Worm (Caenorhabditis elegans): Measurements from ENCODE around the gene R05D3.12.

The R05D3.12 gene

DNA sequence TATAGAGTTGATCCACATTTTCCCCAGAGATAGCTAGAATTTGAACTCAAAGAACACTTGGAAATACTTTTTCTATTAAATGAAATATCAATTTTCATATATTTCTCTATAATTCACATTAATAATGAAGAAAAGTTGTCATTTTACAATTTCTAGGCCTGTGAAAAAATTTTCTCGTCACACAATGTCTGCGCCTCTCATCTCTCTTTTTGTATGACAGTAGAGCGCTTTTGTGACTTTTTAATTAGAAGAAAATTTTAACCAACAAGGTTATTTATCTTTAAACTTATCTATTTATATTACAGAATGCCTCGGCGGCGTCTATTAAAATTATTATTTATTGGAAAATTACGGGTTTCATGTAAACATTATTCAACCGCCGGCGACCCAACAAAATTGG is 48.3 kb downstream of the R05D3.12 start, which contains the start of gene ZK1236.1 (continued):
- no peak for TF ChIP-seq snpc-1.1 (tag; optimal IDR thresholded peaks at IDR 0.05; ENCODE audit: insufficient read depth)
- no peak for TF ChIP-seq ceh-91 (GFP tag; IDR thresholded peaks at IDR 0.05)
- TF ChIP-seq lsy-27 (tag; optimal IDR thresholded peaks at IDR 0.05; ENCODE audit: borderline replicate concordance, insufficient read depth) = no peak
- TF ChIP-seq T26A5.8 (tag; optimal IDR thresholded peaks at IDR 0.05) = no peak
- TF ChIP-seq hsf-1 (GFP tag; IDR thresholded peaks at IDR 0.05) = no peak
- peak; percentile 96 for TF ChIP-seq madf-6 (GFP tag; IDR thresholded peaks at IDR 0.05)
- TF ChIP-seq snpc-1.3 (tag; optimal IDR thresholded peaks at IDR 0.05; ENCODE audit: insufficient read depth) = peak; percentile 7
- TF ChIP-seq chd-7 (tag; optimal IDR thresholded peaks at IDR 0.05) = no peak
- peak; percentile 95 for TF ChIP-seq madf-8 (GFP tag; conservative IDR thresholded peaks at IDR 0.05)
- no peak for TF ChIP-seq ztf-25 (GFP tag; IDR thresholded peaks at IDR 0.05)
- no peak for TF ChIP-seq ZK185.1 (tag; optimal IDR thresholded peaks at IDR 0.05; ENCODE audit: poor library complexity, severe bottlenecking)
- no peak for TF ChIP-seq B0035.1 (tag; optimal IDR thresholded peaks at IDR 0.05)
- no peak for TF ChIP-seq mel-28 (tag; optimal IDR thresholded peaks at IDR 0.05; ENCODE audit: borderline replicate concordance)
- TF ChIP-seq C06A6.2 (GFP tag; conservative IDR thresholded peaks at IDR 0.05) = no peak
- TF ChIP-seq ztf-18 (tag; optimal IDR thresholded peaks at IDR 0.05) = no peak
- no peak for TF ChIP-seq bed-2 (GFP tag; IDR thresholded peaks at IDR 0.05)
- peak; percentile 55; the same call in 1 of the 2 replicates for TF ChIP-seq attf-3 (GFP tag; conservative IDR thresholded peaks at IDR 0.05)
- TF ChIP-seq snpc-3.4 (tag; optimal IDR thresholded peaks at IDR 0.05) = no peak
- TF ChIP-seq let-526 (GFP tag; IDR thresholded peaks at IDR 0.05) = no peak
- TF ChIP-seq egrh-3 (GFP tag; IDR thresholded peaks at IDR 0.05) = no peak
- no peak for TF ChIP-seq ccch-3 (GFP tag; optimal IDR thresholded peaks at IDR 0.05)
- no peak for TF ChIP-seq madf-10 (tag; optimal IDR thresholded peaks at IDR 0.05)

DNA sequence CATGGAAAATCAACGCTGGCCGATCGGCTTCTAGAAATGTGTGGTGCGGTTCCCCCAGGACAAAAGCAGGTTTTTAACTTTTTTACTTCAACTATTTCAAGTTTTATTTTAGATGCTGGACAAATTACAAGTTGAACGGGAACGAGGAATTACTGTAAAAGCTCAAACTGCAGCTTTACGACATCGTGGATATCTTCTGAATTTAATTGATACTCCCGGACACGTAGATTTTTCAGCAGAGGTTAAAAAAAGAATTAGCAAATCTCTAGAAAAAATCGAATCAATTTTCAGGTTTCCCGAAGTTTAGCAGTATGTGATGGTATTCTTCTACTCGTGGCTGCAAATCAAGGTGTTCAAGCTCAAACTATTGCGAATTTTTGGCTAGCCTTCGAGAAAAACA is 48.8 kb downstream of the R05D3.12 start:
- no peak for TF ChIP-seq lsl-1 (GFP tag; optimal IDR thresholded peaks at IDR 0.05)
- no peak for TF ChIP-seq Y53F4B.3 (GFP tag; IDR thresholded peaks at IDR 0.05)
- TF ChIP-seq lin-54 (GFP tag; optimal IDR thresholded peaks at IDR 0.05) = no peak
- TF ChIP-seq snpc-1.1 (tag; optimal IDR thresholded peaks at IDR 0.05; ENCODE audit: insufficient read depth) = no peak
- no peak for TF ChIP-seq C17E4.6 (GFP tag; IDR thresholded peaks at IDR 0.05)
- TF ChIP-seq ztf-26 (tag; optimal IDR thresholded peaks at IDR 0.05) = no peak
- TF ChIP-seq chd-7 (tag; optimal IDR thresholded peaks at IDR 0.05) = no peak

DNA sequence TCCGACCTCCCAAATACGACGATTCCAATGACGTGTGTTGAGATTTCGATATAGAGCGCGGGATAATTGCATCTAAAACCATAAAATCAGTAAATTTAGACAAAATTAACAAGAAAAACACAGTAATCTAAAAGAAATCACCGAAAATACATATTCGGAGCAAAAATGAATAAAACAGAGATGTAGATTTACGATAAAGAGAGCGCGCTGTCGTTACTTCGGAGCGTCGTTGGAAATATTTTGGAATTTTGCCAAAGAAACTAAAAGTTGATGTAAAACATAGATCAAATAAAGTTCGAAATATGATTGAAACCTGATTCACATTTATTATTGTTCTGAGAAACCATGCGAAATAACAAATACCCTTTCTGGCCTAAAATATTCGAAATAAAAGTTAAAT is 51.4 kb downstream of the R05D3.12 start, which contains the start of gene ZK1236.5:
TSS of gene ZK1236.5 (minus strand) at position 72 of the 400 bp plus-strand sequence.
- no peak for TF ChIP-seq madf-10 (tag; optimal IDR thresholded peaks at IDR 0.05)
- no peak for TF ChIP-seq nhr-90 (tag; optimal IDR thresholded peaks at IDR 0.05)
- TF ChIP-seq ceh-27 (GFP tag; optimal IDR thresholded peaks at IDR 0.05) = no peak
- TF ChIP-seq mcd-1 (GFP tag; IDR thresholded peaks at IDR 0.05) = no peak
- peak; percentile 93 for TF ChIP-seq attf-3 (GFP tag; conservative IDR thresholded peaks at IDR 0.05)
- TF ChIP-seq him-1 (tag; optimal IDR thresholded peaks at IDR 0.05) = peak; percentile 46
- no peak for TF ChIP-seq T26A5.8 (tag; optimal IDR thresholded peaks at IDR 0.05)
- no peak for TF ChIP-seq F52B5.7 (tag; optimal IDR thresholded peaks at IDR 0.05)
- no peak for TF ChIP-seq B0019.2 (GFP tag; conservative IDR thresholded peaks at IDR 0.05)
- TF ChIP-seq ceh-100 (GFP tag; IDR thresholded peaks at IDR 0.05) = no peak
- TF ChIP-seq zfh-2 (GFP tag; conservative IDR thresholded peaks at IDR 0.05) = no peak
- peak in 1 of 3 experiments; percentile 4 for TF ChIP-seq lin-35 (GFP tag; optimal IDR thresholded peaks at IDR 0.05)
- no peak for TF ChIP-seq F39B2.1 (GFP tag; IDR thresholded peaks at IDR 0.05)
- no peak for TF ChIP-seq snpc-3.4 (tag; optimal IDR thresholded peaks at IDR 0.05)
- no peak for TF ChIP-seq F22D6.2 (tag; optimal IDR thresholded peaks at IDR 0.05)
- no peak for TF ChIP-seq mxl-1 (tag; optimal IDR thresholded peaks at IDR 0.05)
